Worm (Caenorhabditis elegans) whole organism, L1 larva: ENCODE measurements around the gene twk-3.
A peak's percentile ranks its signal among the peaks of the same experiment; 100 is the strongest.

ENCODE experiments used
- C16A3.4 ChIP-seq: fragments of 150-350 bp; optimal IDR thresholded peaks from 2 replicates; lab custom pipeline; 2014; ENCODE audit warnings: missing biosample characterization, missing genetic modification characterization
- C34B4.2 ChIP-seq: sonication (generic microtip); optimal IDR thresholded peaks from 2 replicates; lab custom pipeline; 2017; ENCODE audit warnings: mild to moderate bottlenecking, missing genetic modification characterization, missing compliant biosample characterization
- F16B12.6 ChIP-seq: fragments of 150-350 bp; optimal IDR thresholded peaks from 2 replicates; lab custom pipeline; 2014; ENCODE audit warnings: missing biosample characterization, missing genetic modification characterization
- aha-1 ChIP-seq: fragments of 150-350 bp; optimal IDR thresholded peaks from 2 replicates; lab custom pipeline; 2014; ENCODE audit warnings: missing biosample characterization, missing genetic modification characterization
- alr-1 ChIP-seq: fragments of 200-800 bp; sonication (Bioruptor generic); optimal IDR thresholded peaks from 2 replicates; lab custom pipeline; 2018; ENCODE audit warnings: borderline replicate concordance, mild to moderate bottlenecking, missing genetic modification characterization, missing compliant biosample characterization
- blmp-1 ChIP-seq: fragments of 150-350 bp; optimal IDR thresholded peaks from 2 replicates; lab custom pipeline; 2014; ENCODE audit warnings: missing biosample characterization, missing genetic modification characterization
- ceh-63 ChIP-seq: fragments of 200-800 bp; sonication (Bioruptor generic); optimal IDR thresholded peaks from 2 replicates; lab custom pipeline; 2018; ENCODE audit warnings: mild to moderate bottlenecking, missing genetic modification characterization, missing compliant biosample characterization
- ceh-8 ChIP-seq: fragments of 200-800 bp; sonication (Bioruptor generic); optimal IDR thresholded peaks from 2 replicates; lab custom pipeline; 2018; ENCODE audit warnings: mild to moderate bottlenecking, missing genetic modification characterization, moderate library complexity, missing compliant biosample characterization
- ceh-90 ChIP-seq: sonication (generic microtip); optimal IDR thresholded peaks from 2 replicates; lab custom pipeline; 2016; ENCODE audit warnings: missing genetic modification characterization, missing compliant biosample characterization
- efl-1 ChIP-seq, 4 experiments: fragments of 150-350 bp; optimal IDR thresholded peaks in 3 of 4; peaks in 1 of 4; 1 replicate in 1 of 4; 2 replicates in 3 of 4; lab custom pipeline; 2014; ENCODE audit warnings: missing biosample characterization in 2 of 4, missing genetic modification characterization in 2 of 4, missing genetic modification reagents in 2 of 4
- efl-3 ChIP-seq: fragments of 200-800 bp; sonication (Bioruptor generic); optimal IDR thresholded peaks from 2 replicates; lab custom pipeline; 2018; ENCODE audit warnings: mild to moderate bottlenecking, missing genetic modification characterization, missing compliant biosample characterization
- elt-2 ChIP-seq: sonication (generic microtip); optimal IDR thresholded peaks from 2 replicates; lab custom pipeline; 2016; ENCODE audit warnings: missing genetic modification characterization, mild to moderate bottlenecking, inconsistent platforms, missing compliant biosample characterization, missing genetic modification reagents
- elt-3 ChIP-seq, 6 experiments: fragments of 150-350 bp in 1 of 6; sonication (generic microtip); optimal IDR thresholded peaks; 2 replicates each; lab custom pipeline; 2017 to 2018; ENCODE audit warnings: missing biosample characterization in 6 of 6, missing genetic modification characterization in 6 of 6, inconsistent platforms in 1 of 6
- ets-5 ChIP-seq: fragments of 200-800 bp; sonication (Bioruptor generic); IDR thresholded peaks from 2 replicates; pipeline ENCODE4 v1.3.6; 2022; ENCODE audit warnings: missing genetic modification characterization, missing compliant biosample characterization
- fkh-4 ChIP-seq: sonication (generic microtip); optimal IDR thresholded peaks from 2 replicates; lab custom pipeline; 2016; ENCODE audit warnings: missing compliant biosample characterization, missing genetic modification characterization, borderline replicate concordance
- fos-1 ChIP-seq: fragments of 150-350 bp; optimal IDR thresholded peaks from 2 replicates; lab custom pipeline; 2014; ENCODE audit warnings: missing biosample characterization, missing genetic modification characterization
- hlh-17 ChIP-seq: fragments of 200-800 bp; sonication (Bioruptor generic); optimal IDR thresholded peaks from 2 replicates; lab custom pipeline; 2018; ENCODE audit warnings: missing genetic modification characterization, mild to moderate bottlenecking, missing compliant biosample characterization, moderate library complexity, borderline replicate concordance
- lin-13 ChIP-seq: fragments of 150-350 bp; optimal IDR thresholded peaks from 2 replicates; lab custom pipeline; 2014; ENCODE audit warnings: missing biosample characterization, missing genetic modification reagents, missing genetic modification characterization
- lin-14 ChIP-seq: fragments of 200-800 bp; sonication (Bioruptor generic); optimal IDR thresholded peaks from 2 replicates; lab custom pipeline; 2018; ENCODE audit warnings: mild to moderate bottlenecking, missing genetic modification characterization, moderate library complexity, missing compliant biosample characterization
- lin-15B ChIP-seq: fragments of 150-350 bp; sonication (generic microtip); optimal IDR thresholded peaks from 3 replicates; lab custom pipeline; 2014; ENCODE audit warnings: missing biosample characterization, missing genetic modification characterization
- lin-35 ChIP-seq, 2 experiments: fragments of 150-350 bp; optimal IDR thresholded peaks; 2 replicates each; lab custom pipeline; 2014; ENCODE audit warnings: missing biosample characterization in 2 of 2, missing genetic modification characterization in 2 of 2, missing genetic modification reagents in 2 of 2
- lir-3 ChIP-seq: sonication (generic microtip); optimal IDR thresholded peaks from 2 replicates; lab custom pipeline; 2016; ENCODE audit warnings: mild to moderate bottlenecking, missing genetic modification characterization, moderate library complexity, missing compliant biosample characterization; ENCODE audit not compliant: poor library complexity
- lsy-2 ChIP-seq, 2 experiments: fragments of 150-350 bp; optimal IDR thresholded peaks; 2 replicates each; lab custom pipeline; 2014; ENCODE audit warnings: missing biosample characterization in 2 of 2, missing genetic modification characterization in 2 of 2
- nhr-12 ChIP-seq: sonication (generic microtip); optimal IDR thresholded peaks from 2 replicates; lab custom pipeline; 2017; ENCODE audit warnings: missing biosample characterization, missing genetic modification characterization
- nhr-19 ChIP-seq: fragments of 200-800 bp; sonication (Bioruptor generic); conservative IDR thresholded peaks from 2 replicates; pipeline ENCODE4 v1.3.6; 2022; ENCODE audit warnings: missing genetic modification characterization, missing compliant biosample characterization
- nhr-20 ChIP-seq: sonication (generic microtip); optimal IDR thresholded peaks from 2 replicates; lab custom pipeline; 2016; ENCODE audit warnings: mild to moderate bottlenecking, missing genetic modification characterization, missing compliant biosample characterization
- nhr-47 ChIP-seq: sonication (generic microtip); optimal IDR thresholded peaks from 2 replicates; lab custom pipeline; 2016; ENCODE audit warnings: mild to moderate bottlenecking, missing genetic modification characterization, moderate library complexity, missing compliant biosample characterization
- nhr-76 ChIP-seq: sonication (generic microtip); optimal IDR thresholded peaks from 2 replicates; lab custom pipeline; 2017; ENCODE audit warnings: missing biosample characterization, missing genetic modification characterization
- nhr-77 ChIP-seq: fragments of 150-350 bp; optimal IDR thresholded peaks from 2 replicates; lab custom pipeline; 2014; ENCODE audit warnings: missing biosample characterization, missing genetic modification characterization
- nhr-85 ChIP-seq: sonication (generic microtip); peaks from one replicate; lab custom pipeline; 2016; ENCODE audit warnings: missing genetic modification characterization, inconsistent platforms, missing compliant biosample characterization
- nhr-90 ChIP-seq: sonication (generic microtip); optimal IDR thresholded peaks from 2 replicates; lab custom pipeline; 2016; ENCODE audit warnings: mild to moderate bottlenecking, missing genetic modification characterization, missing compliant biosample characterization; ENCODE audit not compliant: poor library complexity
- snu-23 ChIP-seq: sonication (generic microtip); optimal IDR thresholded peaks from 2 replicates; lab custom pipeline; 2016; ENCODE audit warnings: missing genetic modification characterization, missing compliant biosample characterization
- tlp-1 ChIP-seq: fragments of 150-350 bp; optimal IDR thresholded peaks from 2 replicates; lab custom pipeline; 2014; ENCODE audit warnings: missing biosample characterization, missing genetic modification characterization
- unc-62 ChIP-seq: fragments of 150-350 bp; optimal IDR thresholded peaks from 2 replicates; lab custom pipeline; 2014; ENCODE audit warnings: missing biosample characterization, missing genetic modification reagents, missing genetic modification characterization
- unc-98 ChIP-seq: fragments of 200-800 bp; sonication (Bioruptor generic); IDR thresholded peaks from 2 replicates; pipeline ENCODE4 v1.3.6; 2022; ENCODE audit warnings: missing genetic modification characterization, missing compliant biosample characterization
- ztf-11 ChIP-seq, 2 experiments: sonication (generic microtip); optimal IDR thresholded peaks; 2 replicates each; lab custom pipeline; 2016 to 2017; ENCODE audit warnings: missing genetic modification characterization in 2 of 2, missing biosample characterization in 1 of 2, missing compliant biosample characterization in 1 of 2

twk-3 gene

ce11 chrII:8225914-8226313 lies 13.3 kb upstream of the twk-3 start (continued):
- peak; percentile 6 for TF ChIP-seq snu-23 (GFP tag; lab: Kevin White, UChicago)
- peak in 1 of 2 experiments; percentile 24 for TF ChIP-seq lin-35 (GFP tag; optimal IDR thresholded peaks at IDR 0.05; lab: Kevin White, UChicago)

DNA sequence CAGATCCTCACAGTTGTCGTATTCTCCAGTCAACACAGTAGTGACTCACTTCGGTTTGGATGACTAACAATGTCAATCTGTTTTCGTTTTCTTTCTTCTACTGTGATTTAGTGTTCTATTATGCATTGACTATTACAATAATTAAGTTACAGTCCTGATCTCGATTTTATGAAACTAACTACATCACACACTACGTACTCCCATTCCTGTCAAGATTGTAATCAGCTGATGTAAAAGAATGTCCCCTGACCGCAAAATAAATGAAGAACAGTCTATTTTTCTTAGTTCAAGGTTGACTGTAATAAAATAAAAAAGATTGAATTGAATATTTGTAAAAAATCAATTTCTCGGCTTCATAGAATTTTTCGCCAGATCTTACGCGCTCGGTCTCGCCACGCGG lies 12.8 kb upstream of the twk-3 start:
- TF ChIP-seq nhr-76 (tag; lab: Kevin White, UChicago) = no peak
- TF ChIP-seq lsy-2 (tag; optimal IDR thresholded peaks at IDR 0.05; lab: Kevin White, UChicago) = peak in 1 of 2 experiments; percentile 24
- TF ChIP-seq lir-3 (tag; lab: Kevin White, UChicago) = no peak
- TF ChIP-seq lin-13 = no peak
- peak; percentile 29 for TF ChIP-seq nhr-20
- TF ChIP-seq hlh-17 = no peak
- TF ChIP-seq F16B12.6 (tag; lab: Kevin White, UChicago) = no peak
- TF ChIP-seq efl-3 (GFP tag; lab: Kevin White, UChicago) = no peak
- TF ChIP-seq efl-1 (optimal IDR thresholded peaks at IDR 0.05; lab: Kevin White, UChicago) = no peak
- TF ChIP-seq efl-1 (GFP tag; optimal IDR thresholded peaks at IDR 0.05 in 1 of 2; lab: Kevin White, UChicago) = no peak
- no peak for TF ChIP-seq nhr-12 (tag; lab: Kevin White, UChicago)
- no peak for TF ChIP-seq ceh-63 (GFP tag; lab: Kevin White, UChicago)
- TF ChIP-seq nhr-85 (tag; lab: Kevin White, UChicago) = peak; percentile 72
- TF ChIP-seq fkh-4 (tag; lab: Kevin White, UChicago) = no peak

DNA sequence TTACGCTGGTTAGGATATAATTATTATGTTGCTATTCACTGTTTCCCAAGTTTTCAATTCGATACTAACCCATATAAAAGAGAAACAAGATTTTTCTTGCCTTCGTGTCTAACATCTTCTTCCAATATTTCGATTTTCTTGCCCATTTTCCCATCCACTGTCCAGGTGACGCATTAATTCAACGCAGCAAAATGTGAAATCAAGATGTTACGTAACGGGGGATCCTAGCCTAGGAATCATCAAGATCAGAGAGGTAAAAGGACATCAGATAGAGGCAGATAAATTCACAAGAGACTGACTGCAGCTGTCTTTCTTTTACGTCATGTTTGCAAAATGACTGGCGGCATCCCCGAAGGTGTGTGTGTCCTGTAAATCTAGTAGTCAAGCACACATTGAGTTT lies 12.0 kb upstream of the twk-3 start:
- TF ChIP-seq nhr-76 (tag; lab: Kevin White, UChicago) (no peak), nhr-85 (tag; lab: Kevin White, UChicago) (peak; percentile 6), blmp-1 (tag; lab: Kevin White, UChicago) (peak; percentile 85), lin-14 (GFP tag; lab: Kevin White, UChicago) (peak; percentile 23), elt-3 (tag; optimal IDR thresholded peaks at IDR 0.05; lab: Kevin White, UChicago) (peak in 1 of 6 experiments; percentile 4), efl-3 (GFP tag; lab: Kevin White, UChicago) (no peak)

- TF ChIP-seq lin-13 = no peak
- no peak for TF ChIP-seq nhr-12 (tag; lab: Kevin White, UChicago)
- no peak for TF ChIP-seq alr-1
- no peak for TF ChIP-seq ets-5 (GFP tag; lab: Robert Waterston, UW)
- no peak for TF ChIP-seq nhr-85 (tag; lab: Kevin White, UChicago)
- TF ChIP-seq nhr-90 (tag; lab: Kevin White, UChicago) = no peak
- peak; percentile 31 for TF ChIP-seq ceh-8 (GFP tag; lab: Kevin White, UChicago)
- TF ChIP-seq C34B4.2 (tag; lab: Kevin White, UChicago) = no peak
- no peak for TF ChIP-seq ztf-11 (tag; optimal IDR thresholded peaks at IDR 0.05; lab: Kevin White, UChicago)
- TF ChIP-seq lsy-2 (tag; optimal IDR thresholded peaks at IDR 0.05; lab: Kevin White, UChicago) = no peak
- no peak for TF ChIP-seq nhr-47 (tag; lab: Kevin White, UChicago)
- no peak for TF ChIP-seq nhr-77
- TF ChIP-seq elt-2 (tag; lab: Kevin White, UChicago) = no peak
- TF ChIP-seq tlp-1 (tag; lab: Kevin White, UChicago) = no peak
- TF ChIP-seq ceh-90 = no peak
- no peak for TF ChIP-seq aha-1
- TF ChIP-seq nhr-19 = no peak
- no peak for TF ChIP-seq C16A3.4 (tag; lab: Kevin White, UChicago)
- no peak for TF ChIP-seq ceh-63 (GFP tag; lab: Kevin White, UChicago)
- TF ChIP-seq unc-62 (GFP tag; lab: Kevin White, UChicago) = no peak
- TF ChIP-seq elt-3 (tag; optimal IDR thresholded peaks at IDR 0.05; lab: Kevin White, UChicago) = peak in 1 of 6 experiments; percentile 14
- TF ChIP-seq fos-1 (tag; lab: Kevin White, UChicago) = no peak
- TF ChIP-seq lin-15B (tag; lab: Kevin White, UChicago) = no peak
- no peak for TF ChIP-seq unc-98 (GFP tag; lab: Robert Waterston, UW)
- TF ChIP-seq blmp-1 (tag; lab: Kevin White, UChicago) = peak; percentile 78
Observed at ce11 chrII:8223945-8224344, 11.4 kb upstream of the twk-3 start.
